Fruit fly (Drosophila melanogaster) whole organism, prepupa: Measurements from ENCODE around the gene Jon65Aii.

Experiments
- Blimp-1 ChIP-seq: fragments of 200-800 bp; sonication (Bioruptor generic); optimal IDR thresholded peaks from 3 replicates; lab custom pipeline; 2017; ENCODE audit warnings: missing biosample characterization, missing genetic modification characterization, mild to moderate bottlenecking, moderate library complexity, missing genetic modification reagents
- CG10631 ChIP-seq: fragments of 200-800 bp; sonication (Bioruptor generic); optimal IDR thresholded peaks from 2 replicates; lab custom pipeline; 2016; ENCODE audit warnings: missing biosample characterization, missing genetic modification characterization
- CG10669 ChIP-seq: fragments of 200-800 bp; sonication (Bioruptor generic); optimal IDR thresholded peaks from 3 replicates; lab custom pipeline; 2018; ENCODE audit warnings: missing biosample characterization, mild to moderate bottlenecking, missing genetic modification characterization, moderate library complexity
- CG3032 ChIP-seq: fragments of 200-800 bp; optimal IDR thresholded peaks from 2 replicates; lab custom pipeline; 2019; ENCODE audit warnings: missing biosample characterization, mild to moderate bottlenecking, missing genetic modification characterization, moderate library complexity
- CG31627 ChIP-seq: fragments of 200-800 bp; sonication (Bioruptor generic); optimal IDR thresholded peaks from 3 replicates; lab custom pipeline; 2016; ENCODE audit warnings: missing biosample characterization, missing genetic modification characterization
- CG34406 ChIP-seq: fragments of 200-800 bp; sonication (Bioruptor generic); optimal IDR thresholded peaks from 3 replicates; lab custom pipeline; 2016; ENCODE audit warnings: missing biosample characterization, missing genetic modification characterization
- CG6163 ChIP-seq: fragments of 200-800 bp; sonication (Bioruptor generic); IDR thresholded peaks from 3 replicates; pipeline ENCODE4 v1.3.6; 2022; ENCODE audit warnings: missing biosample characterization, missing genetic modification characterization
- CG6792 ChIP-seq: fragments of 200-800 bp; sonication (Bioruptor generic); optimal IDR thresholded peaks from 3 replicates; lab custom pipeline; 2016; ENCODE audit warnings: missing biosample characterization, missing genetic modification characterization
- CG6854 ChIP-seq: fragments of 200-800 bp; sonication (Bioruptor generic); optimal IDR thresholded peaks from 2 replicates; lab custom pipeline; 2017; ENCODE audit warnings: missing biosample characterization, mild to moderate bottlenecking, missing genetic modification characterization
- CG7368 ChIP-seq: fragments of 200-800 bp; sonication (Bioruptor generic); optimal IDR thresholded peaks from 3 replicates; lab custom pipeline; 2016; ENCODE audit warnings: missing biosample characterization, missing genetic modification characterization
- CG8119 ChIP-seq: fragments of 200-800 bp; sonication (Bioruptor generic); IDR thresholded peaks from 3 replicates; pipeline ENCODE4 v1.3.6; 2022; ENCODE audit warnings: missing biosample characterization, missing genetic modification characterization
- CG8319 ChIP-seq: fragments of 200-800 bp; sonication (Bioruptor generic); optimal IDR thresholded peaks from 3 replicates; lab custom pipeline; 2016; ENCODE audit warnings: missing biosample characterization, missing genetic modification characterization
- Eip78C ChIP-seq: fragments of 200-800 bp; sonication (Bioruptor generic); peaks from one replicate; lab custom pipeline; 2016; ENCODE audit warnings: missing biosample characterization, missing genetic modification characterization
- Ets21C ChIP-seq: fragments of 200-800 bp; sonication (Bioruptor generic); optimal IDR thresholded peaks from 3 replicates; lab custom pipeline; 2016; ENCODE audit warnings: missing biosample characterization, missing genetic modification characterization
- Gug ChIP-seq: fragments of 200-800 bp; sonication (Bioruptor generic); IDR thresholded peaks from 2 replicates; pipeline ENCODE4 v1.3.6; 2022; ENCODE audit warnings: missing biosample characterization, missing genetic modification characterization
- Hr4 ChIP-seq: fragments of 200-800 bp; sonication (Bioruptor generic); optimal IDR thresholded peaks from 3 replicates; lab custom pipeline; 2016; ENCODE audit warnings: missing biosample characterization, missing genetic modification characterization
- Met ChIP-seq: fragments of 200-800 bp; sonication (Bioruptor generic); optimal IDR thresholded peaks from 3 replicates; lab custom pipeline; 2016; ENCODE audit warnings: missing biosample characterization, missing genetic modification characterization
- OdsH ChIP-seq: fragments of 200-800 bp; sonication (Bioruptor generic); optimal IDR thresholded peaks from 3 replicates; lab custom pipeline; 2016; ENCODE audit warnings: missing biosample characterization, missing genetic modification characterization
- Sox14 ChIP-seq: fragments of 200-800 bp; sonication (Bioruptor generic); optimal IDR thresholded peaks from 3 replicates; lab custom pipeline; 2016; ENCODE audit warnings: missing biosample characterization, missing genetic modification characterization
- achi ChIP-seq: fragments of 200-800 bp; sonication (Bioruptor generic); optimal IDR thresholded peaks from 3 replicates; lab custom pipeline; 2016; ENCODE audit warnings: missing biosample characterization, missing genetic modification characterization
- acj6 ChIP-seq: fragments of 200-800 bp; sonication (Bioruptor generic); optimal IDR thresholded peaks from 3 replicates; lab custom pipeline; 2016; ENCODE audit warnings: missing biosample characterization, missing genetic modification characterization
- cyc ChIP-seq: fragments of 200-800 bp; sonication (Bioruptor generic); optimal IDR thresholded peaks from 3 replicates; lab custom pipeline; 2016; ENCODE audit warnings: missing biosample characterization, missing genetic modification characterization
- dac ChIP-seq: fragments of 200-800 bp; sonication (Bioruptor generic); optimal IDR thresholded peaks from 2 replicates; lab custom pipeline; 2017; ENCODE audit warnings: missing biosample characterization, mild to moderate bottlenecking, missing genetic modification characterization
- eg ChIP-seq: fragments of 200-800 bp; sonication (Bioruptor generic); IDR thresholded peaks from 3 replicates; pipeline ENCODE4 v1.3.6; 2022; ENCODE audit warnings: missing biosample characterization, missing genetic modification characterization
- esn ChIP-seq: fragments of 200-800 bp; sonication (Bioruptor generic); optimal IDR thresholded peaks from 2 replicates; lab custom pipeline; 2016; ENCODE audit warnings: missing biosample characterization, mild to moderate bottlenecking, missing genetic modification characterization, moderate library complexity
- fd59A ChIP-seq: fragments of 200-800 bp; sonication (Bioruptor generic); optimal IDR thresholded peaks from 2 replicates; lab custom pipeline; 2017; ENCODE audit warnings: missing biosample characterization, mild to moderate bottlenecking, missing genetic modification characterization, missing genetic modification reagents
- fd85E ChIP-seq: fragments of 200-800 bp; sonication (Bioruptor generic); optimal IDR thresholded peaks from 3 replicates; lab custom pipeline; 2016; ENCODE audit warnings: missing biosample characterization, missing genetic modification characterization
- fkh ChIP-seq: fragments of 200-800 bp; sonication (Bioruptor generic); optimal IDR thresholded peaks from 3 replicates; lab custom pipeline; 2017; ENCODE audit warnings: missing biosample characterization, mild to moderate bottlenecking, missing genetic modification characterization, moderate library complexity
- lz ChIP-seq: fragments of 200-800 bp; sonication (Bioruptor generic); optimal IDR thresholded peaks from 3 replicates; lab custom pipeline; 2016; ENCODE audit warnings: missing biosample characterization, missing genetic modification characterization
- salr ChIP-seq, 2 experiments: fragments of 200-800 bp; sonication (Bioruptor generic); optimal IDR thresholded peaks; 3 replicates each; lab custom pipeline; 2016 to 2018; ENCODE audit warnings: missing biosample characterization in 2 of 2, missing genetic modification characterization in 2 of 2, mild to moderate bottlenecking in 1 of 2
- spab ChIP-seq: fragments of 200-800 bp; sonication (Bioruptor generic); optimal IDR thresholded peaks from 2 replicates; lab custom pipeline; 2017; ENCODE audit warnings: missing biosample characterization, mild to moderate bottlenecking, missing genetic modification characterization, missing genetic modification reagents
- svp ChIP-seq: fragments of 200-800 bp; sonication (Bioruptor generic); peaks from one replicate; lab custom pipeline; 2016; ENCODE audit warnings: missing biosample characterization, missing genetic modification characterization
- topi ChIP-seq: fragments of 200-800 bp; sonication (Bioruptor generic); optimal IDR thresholded peaks from 3 replicates; lab custom pipeline; 2016; ENCODE audit warnings: missing biosample characterization, missing genetic modification characterization
- vri ChIP-seq: fragments of 200-800 bp; sonication (Bioruptor generic); optimal IDR thresholded peaks from 3 replicates; lab custom pipeline; 2016; ENCODE audit warnings: missing biosample characterization, mild to moderate bottlenecking, missing genetic modification characterization

Gene Jon65Aii

DNA sequence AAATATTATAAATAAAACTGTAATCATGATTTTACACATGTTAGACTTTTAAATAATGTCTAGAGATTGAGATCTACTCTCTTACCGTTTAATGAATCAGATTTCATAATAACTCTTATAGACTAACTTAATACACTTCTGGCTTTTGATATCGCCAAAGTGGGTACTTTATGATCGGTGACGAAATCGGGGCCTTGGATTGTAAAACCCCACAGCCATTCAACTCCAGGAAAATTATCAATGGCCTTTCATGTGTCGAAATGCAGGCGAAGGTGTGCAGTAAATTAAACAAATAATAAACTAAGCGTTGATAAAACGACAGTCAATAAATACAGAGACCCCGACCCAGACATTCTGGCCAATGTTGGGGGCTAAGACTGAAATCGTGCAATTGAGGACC is 16.0 kb upstream of the Jon65Aii start:
- TF ChIP-seq CG10631 (no peak), vri (peak; percentile 78)

DNA sequence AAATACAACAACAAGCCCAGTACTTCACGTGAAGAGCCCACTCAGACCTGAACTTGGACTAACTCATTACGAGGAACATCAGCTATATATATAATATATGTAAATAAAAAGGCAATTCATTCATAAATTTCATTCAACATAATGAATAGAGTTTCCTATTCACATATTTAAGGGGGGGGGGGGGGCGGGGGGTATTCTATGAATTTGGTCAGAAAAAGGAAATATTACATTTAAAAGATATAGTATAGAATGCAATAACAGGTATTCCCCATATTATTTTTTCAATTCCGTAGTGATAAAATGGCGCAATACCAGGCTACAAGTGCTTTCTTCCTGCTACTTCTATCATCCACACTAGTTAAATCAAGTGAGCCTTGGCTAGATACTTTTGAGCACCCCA is 15.3 kb upstream of the Jon65Aii start, which contains the start of gene CG6462:
Gene CG6462, plus strand, starts transcription at position 301 of the 400 bp plus-strand sequence.
- TF ChIP-seq CG3032 (tag; lab: Kevin White, UChicago) = no peak
- TF ChIP-seq Ets21C = no peak
- TF ChIP-seq CG7368 (GFP tag; lab: Kevin White, UChicago) = no peak
- no peak for TF ChIP-seq esn (GFP tag; lab: Kevin White, UChicago)
- no peak for TF ChIP-seq CG6792 (GFP tag; lab: Kevin White, UChicago)
- TF ChIP-seq achi (GFP tag; lab: Kevin White, UChicago) = no peak
- TF ChIP-seq CG8119 (GFP tag; lab: Robert Waterston, UW) = no peak
- TF ChIP-seq acj6 (GFP tag; lab: Kevin White, UChicago) = no peak
- TF ChIP-seq CG34406 = no peak
- TF ChIP-seq Eip78C = no peak
- TF ChIP-seq spab = no peak
- TF ChIP-seq fd59A = no peak
- no peak for TF ChIP-seq CG6163
- no peak for TF ChIP-seq topi

DNA sequence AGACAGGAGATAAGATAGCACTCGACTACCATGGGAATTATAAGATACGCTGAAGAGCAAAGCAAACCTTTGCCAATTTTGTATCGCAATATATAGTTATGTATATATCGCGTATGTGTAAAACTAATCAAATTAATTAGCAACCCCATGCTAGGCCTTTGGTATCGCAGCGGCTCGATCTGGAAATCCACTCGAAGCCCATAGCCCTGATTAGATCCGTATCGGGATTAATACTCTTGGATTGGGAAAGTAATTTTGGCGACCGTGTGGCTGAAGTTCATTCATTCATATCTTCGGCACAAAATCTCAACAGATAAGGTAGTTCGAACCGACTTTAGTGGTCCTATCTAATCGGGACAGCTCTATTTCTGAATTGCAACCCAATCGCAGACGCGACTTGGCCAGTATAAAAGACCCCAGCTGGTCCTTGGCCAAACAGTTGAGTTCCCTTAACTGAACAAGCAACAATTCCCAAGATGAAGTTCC is 13.4 kb upstream of the Jon65Aii start, which contains the start of gene Jon65Aiv:
Gene Jon65Aiv, plus strand, starts transcription at position 436 of the 486 bp plus-strand sequence.
- TF ChIP-seq CG6163 (no peak), Eip78C (peak; percentile 9), OdsH (GFP tag; lab: Kevin White, UChicago) (no peak), lz (no peak), Gug (no peak), CG10631 (no peak), fkh (no peak)

DNA sequence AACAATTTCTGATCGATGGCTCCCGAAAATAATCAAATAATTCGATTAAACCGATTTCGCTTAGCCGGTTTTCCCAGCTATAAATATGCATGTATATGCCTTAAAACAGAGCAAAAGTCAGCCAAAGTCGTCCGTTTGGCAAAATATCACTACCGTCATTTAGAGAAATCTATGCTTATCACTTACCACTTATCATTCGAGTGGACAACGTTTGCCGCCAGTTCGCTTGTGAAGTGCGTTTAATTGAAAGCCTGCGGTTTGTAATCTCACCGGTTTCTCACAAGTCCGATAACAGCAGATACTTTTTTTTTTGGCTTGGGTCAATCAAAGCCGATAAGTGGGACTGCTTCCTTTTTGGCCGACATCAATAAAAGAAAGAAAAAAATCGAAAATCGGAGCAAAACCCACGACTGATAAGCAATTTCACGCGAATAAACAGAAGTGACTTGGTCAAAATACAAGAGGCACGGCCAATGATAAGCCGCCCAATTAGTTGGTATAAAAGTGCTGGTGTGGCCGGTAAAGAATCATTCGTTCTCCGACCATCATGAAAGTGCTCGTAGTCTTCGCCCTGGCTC is 1.8 kb upstream of the Jon65Aii start, which contains the start of gene Jon65Aiii:
Gene Jon65Aiii, plus strand, starts transcription at position 528 of the 578 bp plus-strand sequence.
- peak; percentile 46 for TF ChIP-seq vri
- TF ChIP-seq fkh = no peak
- TF ChIP-seq CG34406 = no peak
- TF ChIP-seq cyc (GFP tag; lab: Kevin White, UChicago) = no peak
- no peak for TF ChIP-seq CG10669 (GFP tag; lab: Kevin White, UChicago)

DNA sequence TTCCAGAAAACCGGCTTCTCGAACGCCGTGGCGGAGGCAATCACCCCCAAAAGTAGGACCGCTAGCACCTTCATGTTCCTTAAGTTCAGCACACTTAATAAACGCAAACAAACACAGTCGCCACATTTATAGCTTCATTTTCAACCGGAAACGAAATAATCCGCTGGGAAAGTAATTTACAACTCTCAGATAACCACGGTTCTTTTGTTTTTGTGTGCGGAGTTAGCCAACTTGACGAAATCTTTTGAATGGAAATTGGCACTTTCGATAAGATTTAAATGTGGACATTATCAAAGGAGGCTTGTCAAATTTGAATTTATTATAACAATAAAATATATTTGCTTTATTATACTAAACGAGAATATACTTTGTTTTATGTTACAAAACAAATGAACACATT is 2.2 kb downstream of the Jon65Aii start, which contains the start of gene Jon65Ai:
Gene Jon65Ai, minus strand, starts transcription at position 101 of the 400 bp plus-strand sequence.
- no peak for TF ChIP-seq fd85E (GFP tag; lab: Kevin White, UChicago)
- no peak for TF ChIP-seq CG6163
- TF ChIP-seq CG8319 (GFP tag; lab: Kevin White, UChicago) = no peak
- TF ChIP-seq salr (GFP tag; optimal IDR thresholded peaks at IDR 0.05; lab: Kevin White, UChicago) = no peak
- TF ChIP-seq dac (GFP tag; lab: Kevin White, UChicago) = no peak
- TF ChIP-seq eg (GFP tag; lab: Robert Waterston, UW) = no peak

DNA sequence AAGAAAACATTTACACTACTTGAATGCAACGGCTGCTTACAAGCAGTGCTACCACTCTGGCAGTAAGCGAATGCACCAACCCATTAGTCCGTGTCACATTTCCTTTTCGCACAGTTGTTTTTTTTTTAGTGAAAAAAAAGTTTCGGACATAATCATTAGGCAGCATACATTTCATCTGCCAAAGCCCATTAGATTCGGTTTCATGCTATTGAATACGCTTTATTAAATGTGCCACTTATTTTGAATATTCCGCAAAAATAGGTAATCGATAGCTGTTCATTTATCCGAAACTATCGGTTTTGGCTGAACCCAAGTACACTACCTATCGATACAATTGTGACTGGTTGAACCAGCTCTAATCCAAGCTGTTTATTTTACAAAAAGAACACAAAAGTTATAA is 2.7 kb downstream of the Jon65Aii start, which contains the start of gene tant:
Gene tant, plus strand, starts transcription at position 334 of the 400 bp plus-strand sequence.
- TF ChIP-seq CG6854 (GFP tag; lab: Kevin White, UChicago) (no peak), Hr4 (no peak), Sox14 (GFP tag; lab: Kevin White, UChicago) (peak; percentile 42), Met (GFP tag; lab: Kevin White, UChicago) (no peak), esn (GFP tag; lab: Kevin White, UChicago) (peak; percentile 25), CG31627 (peak; percentile 9), fkh (peak; percentile 88), Blimp-1 (GFP tag; lab: Kevin White, UChicago) (no peak), svp (GFP tag; lab: Kevin White, UChicago) (peak; percentile 34), CG3032 (tag; lab: Kevin White, UChicago) (no peak), Gug (no peak)
- TF ChIP-seq, all 60 proteins: peak for 5
